Worm (Caenorhabditis elegans) whole organism, L4 larva: ENCODE measurements around the gene idpb-2.

Experiments
- D1046.2 ChIP-seq: fragments of 200-800 bp; sonication (Bioruptor generic); IDR thresholded peaks from 2 replicates; pipeline ENCODE4 v1.3.6; 2022; ENCODE audit warnings: missing genetic modification characterization, missing compliant biosample characterization
- Y105C5A.15 ChIP-seq: fragments of 200-800 bp; sonication (Bioruptor generic); IDR thresholded peaks from 2 replicates; pipeline ENCODE4 v1.3.6; 2022; ENCODE audit warnings: missing genetic modification characterization, missing compliant biosample characterization
- ZK546.5 ChIP-seq, 2 experiments: sonication (generic microtip); optimal IDR thresholded peaks; 2 replicates each; lab custom pipeline; 2017; ENCODE audit warnings: missing biosample characterization in 2 of 2, missing genetic modification characterization in 2 of 2
- ama-1 ChIP-seq: fragments of 150-350 bp; optimal IDR thresholded peaks from 2 replicates; lab custom pipeline; 2014; ENCODE audit warnings: inconsistent platforms, mixed read lengths
- ceh-20 ChIP-seq: fragments of 200-800 bp; sonication (Bioruptor generic); IDR thresholded peaks from 2 replicates; pipeline ENCODE4 v1.3.6; 2022; ENCODE audit warnings: missing genetic modification reagents, missing genetic modification characterization, missing compliant biosample characterization
- ceh-32 ChIP-seq: sonication (generic microtip); optimal IDR thresholded peaks from 2 replicates; lab custom pipeline; 2016; ENCODE audit warnings: mild to moderate bottlenecking, missing genetic modification characterization, missing compliant biosample characterization; ENCODE audit not compliant: poor library complexity
- ceh-82 ChIP-seq: sonication (generic microtip); optimal IDR thresholded peaks from 2 replicates; lab custom pipeline; 2017; ENCODE audit warnings: missing biosample characterization, missing genetic modification characterization
- ctbp-1 ChIP-seq: fragments of 200-800 bp; sonication (Bioruptor generic); IDR thresholded peaks from 2 replicates; pipeline ENCODE4 v1.3.6; 2022; ENCODE audit warnings: missing genetic modification reagents, missing genetic modification characterization, missing compliant biosample characterization
- daf-16 ChIP-seq, 3 experiments: sonication (generic microtip); optimal IDR thresholded peaks; 2 replicates each; lab custom pipeline; 2016 to 2017; ENCODE audit warnings: missing genetic modification characterization in 3 of 3, missing genetic modification reagents in 3 of 3, mild to moderate bottlenecking in 2 of 3, missing compliant biosample characterization in 2 of 3, missing biosample characterization in 1 of 3, moderate library complexity in 1 of 3
- dmd-6 ChIP-seq: fragments of 200-800 bp; sonication (Bioruptor generic); IDR thresholded peaks from 2 replicates; pipeline ENCODE4 v1.3.6; 2022; ENCODE audit warnings: missing genetic modification reagents, missing genetic modification characterization, missing compliant biosample characterization
- dmd-9 ChIP-seq: fragments of 200-800 bp; sonication (Bioruptor generic); IDR thresholded peaks from 2 replicates; pipeline ENCODE4 v1.3.6; 2022; ENCODE audit warnings: missing genetic modification reagents, missing genetic modification characterization, missing compliant biosample characterization
- dpl-1 ChIP-seq: fragments of 150-350 bp; optimal IDR thresholded peaks from 2 replicates; lab custom pipeline; 2014; ENCODE audit warnings: missing biosample characterization, missing genetic modification reagents, missing genetic modification characterization
- dve-1 ChIP-seq: sonication (generic microtip); optimal IDR thresholded peaks from 2 replicates; lab custom pipeline; 2017; ENCODE audit warnings: antibody characterized with exemption, mild to moderate bottlenecking, missing genetic modification characterization, missing compliant biosample characterization; ENCODE audit not compliant: insufficient read depth
- egl-27 ChIP-seq: sonication (generic microtip); optimal IDR thresholded peaks from 3 replicates; lab custom pipeline; 2017; ENCODE audit warnings: missing biosample characterization, missing genetic modification reagents, missing genetic modification characterization
- hlh-11 ChIP-seq: fragments of 200-800 bp; sonication (Bioruptor generic); optimal IDR thresholded peaks from 2 replicates; lab custom pipeline; 2018; ENCODE audit warnings: mild to moderate bottlenecking, missing genetic modification characterization, missing compliant biosample characterization
- hmg-1.1 ChIP-seq: fragments of 200-800 bp; sonication (Bioruptor generic); IDR thresholded peaks from 2 replicates; pipeline ENCODE4 v1.3.6; 2022; ENCODE audit warnings: missing genetic modification reagents, missing genetic modification characterization, missing compliant biosample characterization
- lim-7 ChIP-seq: fragments of 200-800 bp; sonication (Bioruptor generic); IDR thresholded peaks from 2 replicates; pipeline ENCODE4 v1.3.6; 2022; ENCODE audit warnings: missing genetic modification characterization, missing compliant biosample characterization
- lin-13 ChIP-seq: fragments of 150-350 bp; optimal IDR thresholded peaks from 2 replicates; lab custom pipeline; 2014; ENCODE audit warnings: missing biosample characterization, missing genetic modification reagents, missing genetic modification characterization
- lin-15B ChIP-seq: fragments of 150-350 bp; sonication (generic microtip); optimal IDR thresholded peaks from 3 replicates; lab custom pipeline; 2014; ENCODE audit warnings: missing biosample characterization, missing genetic modification characterization
- lsy-2 ChIP-seq, 2 experiments: fragments of 150-350 bp in 1 of 2; sonication (generic microtip) in 1 of 2; optimal IDR thresholded peaks; 2 replicates each; lab custom pipeline; 2014 to 2017; ENCODE audit warnings: missing biosample characterization in 2 of 2, missing genetic modification characterization in 2 of 2
- madf-5 ChIP-seq, 2 experiments: fragments of 200-800 bp; sonication (Bioruptor generic); IDR thresholded peaks; 2 replicates each; pipeline ENCODE4 v1.3.6; 2022; ENCODE audit warnings: missing compliant biosample characterization in 2 of 2, missing genetic modification characterization in 2 of 2
- mdl-1 ChIP-seq, 2 experiments: fragments of 150-350 bp in 1 of 2; sonication (generic microtip) in 1 of 2; optimal IDR thresholded peaks; 2 replicates each; lab custom pipeline; 2014 to 2017; ENCODE audit warnings: missing biosample characterization in 2 of 2, missing genetic modification characterization in 2 of 2
- mes-2 ChIP-seq: sonication (generic microtip); optimal IDR thresholded peaks from 2 replicates; lab custom pipeline; 2016; ENCODE audit warnings: missing genotype, mild to moderate bottlenecking, missing genetic modification characterization, missing compliant biosample characterization; ENCODE audit not compliant: poor library complexity, severe bottlenecking
- nhr-102 ChIP-seq: sonication (generic microtip); optimal IDR thresholded peaks from 2 replicates; lab custom pipeline; 2016; ENCODE audit warnings: mild to moderate bottlenecking, missing genetic modification characterization, moderate library complexity, missing compliant biosample characterization
- nhr-111 ChIP-seq: fragments of 200-800 bp; sonication (Bioruptor generic); optimal IDR thresholded peaks from 2 replicates; lab custom pipeline; 2018; ENCODE audit warnings: mild to moderate bottlenecking, missing genetic modification characterization, missing compliant biosample characterization
- nhr-25 ChIP-seq: sonication (generic microtip); optimal IDR thresholded peaks from 2 replicates; lab custom pipeline; 2017; ENCODE audit warnings: missing genetic modification characterization, mild to moderate bottlenecking, missing compliant biosample characterization, antibody characterized with exemption, moderate library complexity, borderline replicate concordance; ENCODE audit not compliant: insufficient read depth
- nhr-28 ChIP-seq: fragments of 150-350 bp; optimal IDR thresholded peaks from 2 replicates; lab custom pipeline; 2014; ENCODE audit warnings: missing biosample characterization, missing genetic modification characterization
- nhr-6 ChIP-seq: fragments of 150-350 bp; optimal IDR thresholded peaks from 2 replicates; lab custom pipeline; 2014; ENCODE audit warnings: missing biosample characterization, missing genetic modification characterization
- nhr-76 ChIP-seq: fragments of 150-350 bp; optimal IDR thresholded peaks from 2 replicates; lab custom pipeline; 2014; ENCODE audit warnings: missing biosample characterization, missing genetic modification characterization
- php-3 ChIP-seq: fragments of 200-800 bp; sonication (Bioruptor generic); IDR thresholded peaks from 2 replicates; pipeline ENCODE4 v1.3.6; 2022; ENCODE audit warnings: missing genetic modification reagents, missing genetic modification characterization, missing compliant biosample characterization
- pqm-1 ChIP-seq: sonication (generic microtip); optimal IDR thresholded peaks from 2 replicates; lab custom pipeline; 2017; ENCODE audit warnings: missing biosample characterization, missing genetic modification characterization
- rbr-2 ChIP-seq: sonication (generic microtip); optimal IDR thresholded peaks from 2 replicates; lab custom pipeline; 2016; ENCODE audit warnings: missing genotype, missing genetic modification characterization, missing compliant biosample characterization
- saeg-2 ChIP-seq: fragments of 200-800 bp; sonication (Bioruptor generic); IDR thresholded peaks from 2 replicates; pipeline ENCODE4 v1.3.6; 2022; ENCODE audit warnings: missing genetic modification reagents, missing genetic modification characterization, missing compliant biosample characterization
- tra-1 ChIP-seq: fragments of 200-800 bp; sonication (Bioruptor generic); IDR thresholded peaks from 2 replicates; pipeline ENCODE4 v1.3.6; 2022; ENCODE audit warnings: missing genetic modification reagents, missing genetic modification characterization, missing compliant biosample characterization
- unc-39 ChIP-seq: sonication (generic microtip); optimal IDR thresholded peaks from 2 replicates; lab custom pipeline; 2017; ENCODE audit warnings: missing biosample characterization, missing genetic modification characterization
- unc-62 ChIP-seq, 3 experiments: fragments of 150-350 bp in 1 of 3; sonication (generic microtip); optimal IDR thresholded peaks in 2 of 3; peaks in 1 of 3; 1 replicate in 1 of 3; 2 replicates in 2 of 3; lab custom pipeline; 2014 to 2017; ENCODE audit warnings: missing biosample characterization in 3 of 3, missing genetic modification characterization in 3 of 3, missing genetic modification reagents in 3 of 3, missing genotype in 1 of 3
- vab-7 ChIP-seq: fragments of 200-800 bp; sonication (Bioruptor generic); IDR thresholded peaks from 2 replicates; pipeline ENCODE4 v1.3.6; 2022; ENCODE audit warnings: missing genetic modification reagents, missing genetic modification characterization, missing compliant biosample characterization
- zag-1 ChIP-seq: fragments of 150-350 bp; optimal IDR thresholded peaks from 2 replicates; lab custom pipeline; 2014; ENCODE audit warnings: missing biosample characterization, missing genetic modification characterization

Gene idpb-2

DNA sequence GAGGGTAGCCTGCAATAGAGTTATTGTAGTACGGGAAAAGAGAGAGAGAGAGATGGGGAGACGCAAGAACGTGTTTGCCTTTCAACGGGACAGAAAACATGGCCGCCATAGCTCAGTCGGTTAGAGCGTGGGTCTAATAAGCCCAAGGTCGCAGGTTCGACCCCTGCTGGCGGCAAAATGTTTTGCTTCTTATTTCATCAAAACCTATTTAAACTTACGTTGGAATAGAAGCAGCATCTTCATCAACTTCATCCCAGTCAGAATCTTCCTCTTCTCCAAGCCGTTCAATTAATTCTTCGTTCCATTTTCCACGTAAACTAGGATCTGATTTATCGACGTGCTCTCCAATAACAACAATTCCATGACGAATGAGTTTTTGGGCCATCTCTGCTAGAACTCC, 36.8 kb downstream of the idpb-2 start (continued):
- TF ChIP-seq mes-2 (peak; percentile 74), hlh-11 (tag; lab: Kevin White, UChicago) (peak; percentile 55), ceh-20 (peak; percentile 70), nhr-28 (tag; lab: Kevin White, UChicago) (peak; percentile 34), ama-1 (lab: Kevin White, UChicago) (no peak), ceh-32 (no peak), ctbp-1 (0 out of 2 replicates have a peak, but pooled peaks have one; percentile 41), rbr-2 (tag; lab: Kevin White, UChicago) (peak; percentile 46), lin-15B (no peak)

DNA sequence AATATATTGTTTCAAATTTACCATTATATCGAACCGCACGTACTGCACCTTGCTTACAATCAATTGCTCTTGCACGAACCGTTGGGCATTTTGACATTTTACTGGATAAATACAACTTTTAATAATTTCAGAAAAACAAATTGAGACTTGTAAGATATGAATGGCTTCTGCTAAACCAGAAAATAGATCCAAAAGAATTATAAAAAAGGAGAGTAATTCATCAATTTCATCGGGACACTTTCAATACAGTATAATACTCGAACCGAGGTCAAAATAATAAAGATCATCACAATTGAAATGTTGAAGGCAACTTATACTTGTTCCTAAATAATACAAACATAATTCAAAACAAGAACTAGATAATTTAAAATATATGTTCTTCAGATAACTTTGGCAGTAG, 37.8 kb downstream of the idpb-2 start, which contains the start of gene wdr-83:
Gene wdr-83, minus strand, starts transcription at position 101 of the 400 bp plus-strand sequence.
- TF ChIP-seq ama-1 (lab: Kevin White, UChicago) (no peak), nhr-76 (tag; lab: Kevin White, UChicago) (no peak), egl-27 (tag; lab: Kevin White, UChicago) (no peak), ceh-20 (no peak), lim-7 (GFP tag; lab: Robert Waterston, UW) (no peak), ctbp-1 (no peak), rbr-2 (tag; lab: Kevin White, UChicago) (no peak)

DNA sequence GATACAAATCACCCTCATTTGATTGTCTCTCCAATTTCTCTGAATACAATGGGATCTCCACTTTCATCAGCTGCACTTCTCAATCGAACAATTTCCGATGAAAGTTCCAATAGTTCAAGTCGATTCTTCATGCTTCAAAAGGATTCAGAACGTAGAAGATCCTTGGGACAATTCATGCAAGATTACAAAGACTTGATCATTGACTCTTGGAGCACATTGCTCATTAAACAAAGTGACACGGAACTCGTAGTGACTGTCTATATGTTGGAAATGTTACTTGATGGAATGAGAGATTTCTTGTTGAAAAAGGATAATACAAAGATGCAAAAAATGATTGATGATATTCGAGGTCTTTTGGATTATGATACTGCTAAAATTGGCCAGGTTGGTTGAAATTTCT, 41.5 kb downstream of the idpb-2 start:
- TF ChIP-seq unc-62 (GFP tag; optimal IDR thresholded peaks at IDR 0.05 in 1 of 2; lab: Kevin White, UChicago) (peak in 1 of 2 experiments; percentile 99), unc-62 (tag; optimal IDR thresholded peaks at IDR 0.05; lab: Kevin White, UChicago) (no peak), dpl-1 (GFP tag; lab: Kevin White, UChicago) (no peak), lin-13 (GFP tag; lab: Kevin White, UChicago) (no peak)
- TF ChIP-seq, all 104 proteins: peak for 1

DNA sequence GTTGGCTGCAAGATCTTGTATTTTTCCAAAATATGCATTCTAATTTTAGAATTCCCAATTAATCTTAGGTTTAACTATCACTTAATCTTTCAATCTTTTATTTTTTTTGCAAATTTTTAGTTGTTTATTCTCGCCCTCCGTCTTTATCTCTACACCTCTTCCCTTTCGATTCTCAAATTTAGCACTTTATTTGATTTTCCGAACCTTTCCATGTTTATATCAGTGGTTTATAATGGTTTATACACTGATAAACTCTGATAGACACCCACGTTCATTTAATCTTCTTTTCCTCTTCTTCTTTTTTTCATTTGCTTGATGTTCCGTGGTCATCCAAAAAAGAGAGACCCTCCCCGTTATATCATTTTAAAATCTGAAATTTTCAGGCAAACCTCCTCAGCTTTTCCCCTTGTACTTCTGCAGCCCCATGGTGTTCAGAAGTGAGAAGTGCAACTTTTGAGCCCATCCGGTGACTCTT, 47.0 kb downstream of the idpb-2 start, which contains the start of the genes nsy-1 and F59A6.13:
Gene nsy-1, plus strand, starts transcription at position 377 of the 475 bp plus-strand sequence.
Gene F59A6.13, plus strand, starts transcription at position 425 of the 475 bp plus-strand sequence.
- TF ChIP-seq dmd-6 (GFP tag; lab: Robert Waterston, UW) (peak; percentile 70), nhr-111 (no peak), daf-16 (GFP tag; optimal IDR thresholded peaks at IDR 0.05; lab: Kevin White, UChicago) (no peak), daf-16 (tag; optimal IDR thresholded peaks at IDR 0.05; lab: Kevin White, UChicago) (peak; percentile 72), hlh-11 (tag; lab: Kevin White, UChicago) (peak; percentile 10), nhr-28 (tag; lab: Kevin White, UChicago) (peak; percentile 3), lim-7 (GFP tag; lab: Robert Waterston, UW) (no peak), pqm-1 (peak; percentile 79), php-3 (GFP tag; lab: Robert Waterston, UW) (0 out of 2 replicates have a peak, but pooled peaks have one; percentile 15), dve-1 (tag; lab: Kevin White, UChicago) (peak; percentile 39), nhr-6 (tag; lab: Kevin White, UChicago) (no peak)

DNA sequence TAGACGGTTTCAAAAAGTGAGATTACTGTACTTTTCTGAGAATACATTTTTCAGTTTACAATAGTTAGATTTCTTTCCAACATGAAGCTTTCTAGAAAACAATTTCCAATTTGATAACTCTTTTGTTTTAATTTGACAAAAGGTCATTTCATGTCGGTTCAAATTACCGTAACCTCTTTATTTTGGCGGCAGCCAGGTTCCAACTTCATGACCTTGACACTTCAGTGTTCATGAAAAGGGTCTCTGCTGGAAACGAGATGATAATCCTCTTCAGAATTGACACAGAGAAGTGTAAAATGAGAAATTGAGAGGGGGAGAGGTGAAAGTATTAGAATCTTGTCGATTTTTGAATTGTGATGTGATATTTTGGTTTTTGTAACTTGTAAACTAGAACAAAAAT, 47.9 kb downstream of the idpb-2 start:
- TF ChIP-seq Y105C5A.15 (GFP tag; lab: Robert Waterston, UW): no peak
- TF ChIP-seq lsy-2 (tag; optimal IDR thresholded peaks at IDR 0.05; lab: Kevin White, UChicago): peak in 1 of 2 experiments; percentile 9
- peak; percentile 41 for TF ChIP-seq nhr-25
- TF ChIP-seq dpl-1 (GFP tag; lab: Kevin White, UChicago): no peak
- no peak for TF ChIP-seq ZK546.5 (tag; optimal IDR thresholded peaks at IDR 0.05; lab: Kevin White, UChicago)
- TF ChIP-seq daf-16 (GFP tag; optimal IDR thresholded peaks at IDR 0.05; lab: Kevin White, UChicago): no peak
- no peak for TF ChIP-seq daf-16 (tag; optimal IDR thresholded peaks at IDR 0.05; lab: Kevin White, UChicago)
- TF ChIP-seq hmg-1.1 (GFP tag; lab: Robert Waterston, UW): no peak

DNA sequence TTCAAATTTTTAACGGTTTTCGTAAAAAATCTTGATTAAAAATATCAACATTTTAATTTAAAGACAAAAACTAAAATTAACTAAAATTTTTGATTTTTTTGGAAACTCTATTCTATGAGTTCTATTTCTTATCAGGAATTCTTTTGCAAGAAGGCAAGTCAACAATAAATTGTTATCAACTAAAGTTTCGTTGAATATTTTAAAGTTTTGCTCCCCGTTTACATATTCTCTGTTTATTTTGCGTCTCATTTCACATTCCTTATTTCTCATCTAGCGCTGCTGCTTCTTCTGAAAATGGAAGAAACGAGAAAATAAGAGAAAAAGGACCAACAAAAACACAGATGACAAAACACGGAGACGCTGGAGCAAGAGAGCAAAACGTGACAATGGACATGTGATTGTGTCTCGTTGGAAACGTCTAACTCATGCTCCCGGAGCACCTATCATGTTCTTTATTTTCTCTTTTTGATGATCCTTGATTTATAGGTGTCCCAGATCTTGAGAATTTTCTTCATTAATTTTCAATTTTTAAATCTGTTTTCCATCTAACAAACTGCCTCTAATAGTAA, 48.8 kb downstream of the idpb-2 start:
- no peak for TF ChIP-seq madf-5 (GFP tag; IDR thresholded peaks at IDR 0.05; lab: Robert Waterston, UW)
- no peak for TF ChIP-seq unc-39
- no peak for TF ChIP-seq ceh-82 (tag; lab: Kevin White, UChicago)
- TF ChIP-seq vab-7: no peak
- TF ChIP-seq nhr-102 (tag; lab: Kevin White, UChicago): no peak
- no peak for TF ChIP-seq D1046.2 (GFP tag; lab: Robert Waterston, UW)
- no peak for TF ChIP-seq rbr-2 (tag; lab: Kevin White, UChicago)
- no peak for TF ChIP-seq egl-27 (tag; lab: Kevin White, UChicago)
- peak in 1 of 2 experiments; percentile 49 for TF ChIP-seq mdl-1 (tag; optimal IDR thresholded peaks at IDR 0.05; lab: Kevin White, UChicago)
- no peak for TF ChIP-seq saeg-2
- 0 out of 2 replicates have a peak, but pooled peaks have one; percentile 8 for TF ChIP-seq hmg-1.1 (GFP tag; lab: Robert Waterston, UW)
- no peak for TF ChIP-seq ceh-32
- no peak for TF ChIP-seq zag-1 (tag; lab: Kevin White, UChicago)
- no peak for TF ChIP-seq ama-1 (lab: Kevin White, UChicago)
- TF ChIP-seq tra-1 (GFP tag; lab: Robert Waterston, UW): no peak
- TF ChIP-seq dmd-9: no peak
